Worm (Caenorhabditis elegans): ENCODE data around the gene unc-22.
A peak's percentile ranks its signal among the peaks of the same experiment; 100 is the strongest.

Gene unc-22

ce11 chrIV:11961485-11962255 is 49.1 kb downstream of the unc-22 start, which contains the start of gene ZK829.7 (continued):
- TF ChIP-seq nhr-237 (tag; optimal IDR thresholded peaks at IDR 0.05) (no peak), dve-1 (tag; optimal IDR thresholded peaks at IDR 0.05; ENCODE audit: insufficient read depth) (peak; percentile 49), duxl-1 (tag; optimal IDR thresholded peaks at IDR 0.05; ENCODE audit: poor library complexity) (no peak), nhr-77 (tag; optimal IDR thresholded peaks at IDR 0.05) (peak; percentile 13), daf-16 (GFP tag; optimal IDR thresholded peaks at IDR 0.05) (peak in 1 of 2 experiments; percentile 62), daf-16 (tag; optimal IDR thresholded peaks at IDR 0.05) (no peak), tra-1 (GFP tag; IDR thresholded peaks at IDR 0.05) (no peak), aha-1 (tag) (peak; percentile 42)

ce11 chrIV:11959573-11959972 is 51.2 kb downstream of the unc-22 start, which contains the start of gene tgt-1:
TSS of gene tgt-1 (minus strand) at chrIV:11959804.
- TF ChIP-seq mdt-29 (GFP tag; IDR thresholded peaks at IDR 0.05) (0 out of 2 replicates have a peak, but pooled peaks have one; percentile 38), aha-1 (tag) (peak; percentile 36), lin-38 (GFP tag; IDR thresholded peaks at IDR 0.05) (peak; percentile 43), mep-1 (tag; optimal IDR thresholded peaks at IDR 0.05) (no peak), lin-1 (GFP tag; IDR thresholded peaks at IDR 0.05) (no peak), nhr-102 (tag; optimal IDR thresholded peaks at IDR 0.05) (peak; percentile 18), lsy-2 (tag; optimal IDR thresholded peaks at IDR 0.05) (peak in 1 of 2 experiments; percentile 1), ama-1 (optimal IDR thresholded peaks at IDR 0.05) (peak; percentile 47), dmd-6 (GFP tag; IDR thresholded peaks at IDR 0.05) (no peak)

ce11 chrIV:11957074-11957473 is 53.7 kb downstream of the unc-22 start:
- TF ChIP-seq ceh-20 (GFP tag; IDR thresholded peaks at IDR 0.05) (no peak), mdt-29 (GFP tag; IDR thresholded peaks at IDR 0.05) (no peak), mxl-3 (GFP tag; optimal IDR thresholded peaks at IDR 0.05) (peak; percentile 66), daf-19 (GFP tag; conservative IDR thresholded peaks at IDR 0.05) (no peak), attf-4 (tag; optimal IDR thresholded peaks at IDR 0.05) (no peak), nhr-25 (tag; optimal IDR thresholded peaks at IDR 0.05; ENCODE audit: borderline replicate concordance, insufficient read depth) (no peak), Y75B8A.6 (GFP tag; IDR thresholded peaks at IDR 0.05) (no peak), lin-38 (GFP tag; IDR thresholded peaks at IDR 0.05) (no peak), ceh-28 (tag; optimal IDR thresholded peaks at IDR 0.05) (no peak), arid-1 (GFP tag; conservative IDR thresholded peaks at IDR 0.05) (no peak), mdl-1 (tag; optimal IDR thresholded peaks at IDR 0.05) (peak in 1 of 2 experiments; percentile 33), fos-1 (tag; optimal IDR thresholded peaks at IDR 0.05) (no peak), hlh-30 (tag; optimal IDR thresholded peaks at IDR 0.05; ENCODE audit: insufficient read depth) (peak; percentile 32), daf-16 (GFP tag; optimal IDR thresholded peaks at IDR 0.05) (peak in 1 of 2 experiments; percentile 7), daf-16 (tag; optimal IDR thresholded peaks at IDR 0.05) (no peak), dmd-6 (GFP tag; IDR thresholded peaks at IDR 0.05) (peak; percentile 19; the same call in 1 of the 2 replicates), ceh-32 (tag; optimal IDR thresholded peaks at IDR 0.05; ENCODE audit: poor library complexity) (no peak), aha-1 (tag) (peak; percentile 94), rbr-2 (tag; optimal IDR thresholded peaks at IDR 0.05) (no peak), aly-2 (tag; optimal IDR thresholded peaks at IDR 0.05) (no peak), snpc-4 (tag; optimal IDR thresholded peaks at IDR 0.05) (no peak), ctbp-1 (GFP tag; IDR thresholded peaks at IDR 0.05) (no peak), egl-27 (tag; optimal IDR thresholded peaks at IDR 0.05) (no peak), hmg-1.1 (GFP tag; IDR thresholded peaks at IDR 0.05) (no peak), T26A8.4 (GFP tag; IDR thresholded peaks at IDR 0.05) (no peak), unc-62 (GFP tag; optimal IDR thresholded peaks at IDR 0.05 in 1 of 2) (peak in 1 of 2 experiments; percentile 22), unc-62 (tag; optimal IDR thresholded peaks at IDR 0.05) (no peak), spr-1 (tag; optimal IDR thresholded peaks at IDR 0.05) (no peak), php-3 (GFP tag; IDR thresholded peaks at IDR 0.05) (no peak), ZK546.5 (tag; optimal IDR thresholded peaks at IDR 0.05) (no peak), lim-7 (GFP tag; IDR thresholded peaks at IDR 0.05) (0 out of 2 replicates have a peak, but pooled peaks have one; percentile 26), zip-2 (tag; optimal IDR thresholded peaks at IDR 0.05) (no peak), lsy-2 (tag; optimal IDR thresholded peaks at IDR 0.05) (no peak), hlh-11 (tag; optimal IDR thresholded peaks at IDR 0.05) (peak; percentile 40)
